Fruit fly (Drosophila melanogaster) whole organism, embryonic: ENCODE measurements around the gene Ugt37B1.

Experiments used
- Awh ChIP-seq: fragments of 200-800 bp; sonication (Bioruptor generic); IDR thresholded peaks from 2 replicates; pipeline ENCODE4, ENCODE4 v1.3.6; 2022; ENCODE audit warnings: missing biosample characterization, missing genetic modification characterization
- B-H2 ChIP-seq: fragments of 200-800 bp; sonication (Bioruptor generic); optimal IDR thresholded peaks from 2 replicates; lab custom pipeline; 2018; ENCODE audit warnings: missing biosample characterization, mild to moderate bottlenecking, missing genetic modification characterization
- Bdp1 ChIP-seq: fragments of 200-800 bp; sonication (Bioruptor generic); optimal IDR thresholded peaks from 3 replicates; lab custom pipeline; 2016; ENCODE audit warnings: missing biosample characterization, missing genetic modification characterization
- CG1024 ChIP-seq: fragments of 200-800 bp; sonication (Bioruptor generic); IDR thresholded peaks from 2 replicates; pipeline ENCODE4 v1.3.6; 2022; ENCODE audit warnings: missing biosample characterization, missing genetic modification characterization
- CG10462 ChIP-seq: fragments of 200-800 bp; sonication (Bioruptor generic); optimal IDR thresholded peaks from 2 replicates; lab custom pipeline; 2016; ENCODE audit warnings: missing biosample characterization, missing genetic modification characterization
- CG10654 ChIP-seq: fragments of 200-800 bp; sonication (Bioruptor generic); optimal IDR thresholded peaks from 2 replicates; lab custom pipeline; 2016; ENCODE audit warnings: missing biosample characterization, missing genetic modification characterization
- CG11560 ChIP-seq: fragments of 200-800 bp; sonication (Bioruptor generic); IDR thresholded peaks from 3 replicates; pipeline ENCODE4 v1.3.6; 2022; ENCODE audit warnings: missing biosample characterization, missing genetic modification characterization
- CG11695 ChIP-seq: fragments of 200-800 bp; sonication (Bioruptor generic); IDR thresholded peaks from 3 replicates; pipeline ENCODE4 v1.3.6; 2022; ENCODE audit warnings: missing biosample characterization, missing genetic modification characterization
- CG12219 ChIP-seq: fragments of 200-800 bp; sonication (Bioruptor generic); optimal IDR thresholded peaks from 3 replicates; lab custom pipeline; 2018; ENCODE audit warnings: missing biosample characterization, mild to moderate bottlenecking, missing genetic modification characterization
- CG12236 ChIP-seq: fragments of 200-800 bp; sonication (Bioruptor generic); optimal IDR thresholded peaks from 2 replicates; lab custom pipeline; 2016; ENCODE audit warnings: missing biosample characterization, missing genetic modification characterization
- CG13287 ChIP-seq: fragments of 200-800 bp; sonication (Bioruptor generic); IDR thresholded peaks from 2 replicates; pipeline ENCODE4 v1.3.6; 2022; ENCODE audit warnings: missing biosample characterization, missing genetic modification characterization; ENCODE audit not compliant: partially characterized antibody
- CG13894 ChIP-seq: fragments of 200-800 bp; sonication (Bioruptor generic); optimal IDR thresholded peaks from 3 replicates; lab custom pipeline; 2018; ENCODE audit warnings: missing biosample characterization, mild to moderate bottlenecking, missing genetic modification characterization, moderate library complexity
- CG16779 ChIP-seq: fragments of 200-800 bp; sonication (Bioruptor generic); IDR thresholded peaks from 2 replicates; pipeline ENCODE4 v1.3.6; 2022; ENCODE audit warnings: missing biosample characterization, missing genetic modification characterization
- CG1792 ChIP-seq: fragments of 200-800 bp; sonication (Bioruptor generic); optimal IDR thresholded peaks from 2 replicates; lab custom pipeline; 2016; ENCODE audit warnings: missing biosample characterization, missing genetic modification characterization
- CG18599 ChIP-seq: fragments of 200-800 bp; sonication (Bioruptor generic); optimal IDR thresholded peaks from 3 replicates; lab custom pipeline; 2017; ENCODE audit warnings: missing biosample characterization, missing genetic modification characterization, mild to moderate bottlenecking, moderate library complexity, missing genetic modification reagents
- CG31224 ChIP-seq: fragments of 200-800 bp; sonication (Bioruptor generic); IDR thresholded peaks from 2 replicates; pipeline ENCODE4 v1.3.6; 2022; ENCODE audit warnings: missing biosample characterization, missing genetic modification characterization
- CG4360 ChIP-seq: fragments of 200-800 bp; sonication (Bioruptor generic); IDR thresholded peaks from 2 replicates; pipeline ENCODE4 v1.3.6; 2022; ENCODE audit warnings: missing biosample characterization, missing genetic modification characterization
- CG5953 ChIP-seq: fragments of 200-800 bp; sonication (Bioruptor generic); IDR thresholded peaks from 2 replicates; pipeline ENCODE4 v1.3.6; 2022; ENCODE audit warnings: missing biosample characterization, missing genetic modification characterization
- CG6765 ChIP-seq: fragments of 200-800 bp; sonication (Bioruptor generic); optimal IDR thresholded peaks from 3 replicates; lab custom pipeline; 2017; ENCODE audit warnings: missing biosample characterization, mild to moderate bottlenecking, missing genetic modification characterization
- CG7357 ChIP-seq: fragments of 200-800 bp; sonication (Bioruptor generic); IDR thresholded peaks from 3 replicates; pipeline ENCODE4 v1.3.6; 2022; ENCODE audit warnings: missing biosample characterization, missing genetic modification characterization
- CG8089 ChIP-seq: fragments of 200-800 bp; sonication (Bioruptor generic); optimal IDR thresholded peaks from 3 replicates; lab custom pipeline; 2016; ENCODE audit warnings: missing biosample characterization, missing genetic modification characterization
- CG8281 ChIP-seq: fragments of 200-800 bp; sonication (Bioruptor generic); optimal IDR thresholded peaks from 2 replicates; lab custom pipeline; 2018; ENCODE audit warnings: missing biosample characterization, mild to moderate bottlenecking, missing genetic modification characterization, moderate library complexity
- CG8388 ChIP-seq: fragments of 200-800 bp; sonication (Bioruptor generic); optimal IDR thresholded peaks from 2 replicates; lab custom pipeline; 2019; ENCODE audit warnings: missing biosample characterization, mild to moderate bottlenecking, missing genetic modification characterization, moderate library complexity
- CG9215 ChIP-seq: fragments of 200-800 bp; sonication (Bioruptor generic); IDR thresholded peaks from 2 replicates; pipeline ENCODE4 v1.3.6; 2022; ENCODE audit warnings: missing biosample characterization, missing genetic modification characterization
- CG9609 ChIP-seq: fragments of 200-800 bp; sonication (Bioruptor generic); optimal IDR thresholded peaks from 3 replicates; lab custom pipeline; 2016; ENCODE audit warnings: missing biosample characterization, missing genetic modification characterization
- D ChIP-seq, 2 experiments: fragments of 200-800 bp in 1 of 2; fragments of >200 bp in 1 of 2; sonication (Bioruptor generic) in 1 of 2; optimal IDR thresholded peaks; 2 replicates in 1 of 2; 3 replicates in 1 of 2; lab custom pipeline; 2017; ENCODE audit warnings: mild to moderate bottlenecking in 1 of 2, missing biosample characterization in 1 of 2, missing genetic modification characterization in 1 of 2, missing genetic modification reagents in 1 of 2
- GATAe ChIP-seq: fragments of 200-800 bp; sonication (Bioruptor generic); conservative IDR thresholded peaks from 2 replicates; pipeline ENCODE4 v1.3.6; 2022; ENCODE audit warnings: missing biosample characterization, missing genetic modification characterization
- Med ChIP-seq: fragments of 200-800 bp; sonication (Bioruptor generic); peaks from one replicate; lab custom pipeline; 2016; ENCODE audit warnings: missing biosample characterization, missing genetic modification characterization, mild to moderate bottlenecking, inconsistent platforms, moderate library complexity
- abd-A ChIP-seq: fragments of 200-800 bp; sonication (Bioruptor generic); optimal IDR thresholded peaks from 3 replicates; lab custom pipeline; 2019; ENCODE audit warnings: missing biosample characterization, mild to moderate bottlenecking, missing genetic modification characterization, moderate library complexity
- al ChIP-seq: fragments of 200-800 bp; sonication (Bioruptor generic); IDR thresholded peaks from 2 replicates; pipeline ENCODE4 v1.3.6; 2022; ENCODE audit warnings: missing biosample characterization, missing genetic modification characterization
- ato ChIP-seq: fragments of 200-800 bp; sonication (Bioruptor generic); IDR thresholded peaks from 2 replicates; pipeline ENCODE4 v1.3.6; 2022; ENCODE audit warnings: missing biosample characterization, missing genetic modification characterization; ENCODE audit not compliant: partially characterized antibody
- bowl ChIP-seq: fragments of 200-800 bp; sonication (Bioruptor generic); IDR thresholded peaks from 2 replicates; pipeline ENCODE4 v1.3.6; 2022; ENCODE audit warnings: missing biosample characterization, missing genetic modification characterization
- chinmo ChIP-seq: fragments of 200-800 bp; sonication (Bioruptor generic); IDR thresholded peaks from 4 replicates; pipeline ENCODE4 v1.3.6; 2022; ENCODE audit warnings: missing biosample characterization, missing genetic modification characterization; ENCODE audit not compliant: partially characterized antibody
- chn ChIP-seq: fragments of 200-800 bp; sonication (Bioruptor generic); optimal IDR thresholded peaks from 2 replicates; lab custom pipeline; 2016; ENCODE audit warnings: missing biosample characterization, missing genetic modification characterization
- dysf ChIP-seq: fragments of 200-800 bp; sonication (Bioruptor generic); IDR thresholded peaks from 3 replicates; pipeline ENCODE4 v1.3.6; 2022; ENCODE audit warnings: missing biosample characterization, missing genetic modification characterization
- gce ChIP-seq: fragments of 200-800 bp; sonication (Bioruptor generic); IDR thresholded peaks from 3 replicates; pipeline ENCODE4 v1.3.6; 2022; ENCODE audit warnings: missing biosample characterization, missing genetic modification characterization
- gem ChIP-seq: fragments of 200-800 bp; sonication (Bioruptor generic); optimal IDR thresholded peaks from 2 replicates; lab custom pipeline; 2019; ENCODE audit warnings: missing biosample characterization, mild to moderate bottlenecking, missing genetic modification characterization, moderate library complexity
- grau ChIP-seq: fragments of 200-800 bp; optimal IDR thresholded peaks from 3 replicates; lab custom pipeline; 2019; ENCODE audit warnings: missing biosample characterization, mild to moderate bottlenecking, missing genetic modification characterization, moderate library complexity
- gsb-n ChIP-seq: fragments of 200-800 bp; sonication (Bioruptor generic); optimal IDR thresholded peaks from 3 replicates; lab custom pipeline; 2018; ENCODE audit warnings: missing biosample characterization, mild to moderate bottlenecking, missing genetic modification characterization
- hth ChIP-seq: fragments of >200 bp; optimal IDR thresholded peaks from 2 replicates; lab custom pipeline; 2017; ENCODE audit warnings: inconsistent platforms
- nmo ChIP-seq: fragments of 200-800 bp; sonication (Bioruptor generic); optimal IDR thresholded peaks from 2 replicates; lab custom pipeline; 2018; ENCODE audit warnings: missing biosample characterization, mild to moderate bottlenecking, missing genetic modification characterization, moderate library complexity
- oc ChIP-seq: fragments of 200-800 bp; sonication (Bioruptor generic); optimal IDR thresholded peaks from 2 replicates; lab custom pipeline; 2018; ENCODE audit warnings: missing biosample characterization, mild to moderate bottlenecking, missing genetic modification characterization, moderate library complexity
- onecut ChIP-seq: fragments of 200-800 bp; sonication (Bioruptor generic); IDR thresholded peaks from 2 replicates; pipeline ENCODE4 v1.3.6; 2022; ENCODE audit warnings: missing biosample characterization, missing genetic modification characterization
- pb ChIP-seq: fragments of 200-800 bp; sonication (Bioruptor generic); optimal IDR thresholded peaks from 3 replicates; lab custom pipeline; 2016; ENCODE audit warnings: missing biosample characterization, missing genetic modification characterization
- phol ChIP-seq: fragments of 200-800 bp; sonication (Bioruptor generic); optimal IDR thresholded peaks from 3 replicates; lab custom pipeline; 2018; ENCODE audit warnings: missing biosample characterization, mild to moderate bottlenecking, missing genetic modification characterization, moderate library complexity
- pita ChIP-seq: fragments of 200-800 bp; sonication (Bioruptor generic); optimal IDR thresholded peaks from 2 replicates; lab custom pipeline; 2017; ENCODE audit warnings: missing biosample characterization, mild to moderate bottlenecking, missing genetic modification characterization
- sd ChIP-seq: fragments of 200-800 bp; sonication (Bioruptor generic); optimal IDR thresholded peaks from 3 replicates; lab custom pipeline; 2018; ENCODE audit warnings: missing biosample characterization, mild to moderate bottlenecking, missing genetic modification characterization, moderate library complexity
- slp2 ChIP-seq: fragments of 200-800 bp; sonication (Bioruptor generic); optimal IDR thresholded peaks from 2 replicates; lab custom pipeline; 2016; ENCODE audit warnings: missing biosample characterization, missing genetic modification characterization
- sqz ChIP-seq: fragments of 200-800 bp; sonication (Bioruptor generic); optimal IDR thresholded peaks from 3 replicates; lab custom pipeline; 2018; ENCODE audit warnings: missing biosample characterization, mild to moderate bottlenecking, missing genetic modification characterization
- tup ChIP-seq: fragments of 200-800 bp; sonication (Bioruptor generic); optimal IDR thresholded peaks from 2 replicates; lab custom pipeline; 2016; ENCODE audit warnings: missing biosample characterization, mild to moderate bottlenecking, missing genetic modification characterization, moderate library complexity
- vnd ChIP-seq: fragments of 200-800 bp; sonication (Bioruptor generic); IDR thresholded peaks from 3 replicates; pipeline ENCODE4 v1.3.6; 2022; ENCODE audit warnings: missing biosample characterization, missing genetic modification characterization; ENCODE audit not compliant: partially characterized antibody

Gene Ugt37B1

dm6 chr2L:6197773-6198172 is 27.1 kb upstream of the Ugt37B1 start (continued):
- no peak for TF ChIP-seq CG12236 (GFP tag; lab: Kevin White, UChicago)
- TF ChIP-seq CG6765 (GFP tag; lab: Kevin White, UChicago) = no peak
- no peak for TF ChIP-seq CG9215 (GFP tag; lab: Robert Waterston, UW)
- TF ChIP-seq chn (GFP tag; lab: Kevin White, UChicago) = peak; percentile 12
- TF ChIP-seq CG8281 (tag; lab: Kevin White, UChicago) = no peak
- no peak for TF ChIP-seq dysf
- TF ChIP-seq gem = peak; percentile 11
- TF ChIP-seq grau (tag; lab: Kevin White, UChicago) = peak; percentile 7
- TF ChIP-seq gce (GFP tag; lab: Robert Waterston, UW) = no peak
- TF ChIP-seq pita = no peak
- TF ChIP-seq GATAe (GFP tag; lab: Robert Waterston, UW) = no peak

dm6 chr2L:6198822-6199221 is 26.0 kb upstream of the Ugt37B1 start:
- TF ChIP-seq hth (lab: Kevin White, UChicago) = no peak
- no peak for TF ChIP-seq tup (GFP tag; lab: Kevin White, UChicago)
- no peak for TF ChIP-seq CG31224
- TF ChIP-seq gsb-n = peak; percentile 52
- no peak for TF ChIP-seq CG12219 (GFP tag; lab: Kevin White, UChicago)
- no peak for TF ChIP-seq CG8089 (GFP tag; lab: Kevin White, UChicago)
- no peak for TF ChIP-seq CG11560
- no peak for TF ChIP-seq CG5953 (GFP tag; lab: Robert Waterston, UW)
- TF ChIP-seq Bdp1 (GFP tag; lab: Kevin White, UChicago) = no peak
- no peak for TF ChIP-seq onecut (GFP tag; lab: Robert Waterston, UW)
- TF ChIP-seq CG13287 = no peak
- TF ChIP-seq sqz = peak; percentile 30
- TF ChIP-seq CG18599 = no peak
- TF ChIP-seq ato (GFP tag; lab: Robert Waterston, UW) = no peak
- no peak for TF ChIP-seq CG1024 (GFP tag; lab: Robert Waterston, UW)
- TF ChIP-seq B-H2 (GFP tag; lab: Kevin White, UChicago) = no peak
- no peak for TF ChIP-seq bowl (GFP tag; lab: Robert Waterston, UW)
- TF ChIP-seq sd (tag; lab: Kevin White, UChicago) = peak; percentile 62
- TF ChIP-seq vnd (GFP tag; lab: Robert Waterston, UW) = no peak
- no peak for TF ChIP-seq chinmo (GFP tag; lab: Robert Waterston, UW)
- TF ChIP-seq oc (tag; lab: Kevin White, UChicago) = peak; percentile 97
- TF ChIP-seq CG11695 (GFP tag; lab: Robert Waterston, UW) = no peak
- TF ChIP-seq nmo (GFP tag; lab: Kevin White, UChicago) = no peak
- no peak for TF ChIP-seq CG9609 (GFP tag; lab: Kevin White, UChicago)
- no peak for TF ChIP-seq al
- TF ChIP-seq CG8388 (GFP tag; lab: Kevin White, UChicago) = peak; percentile 46
- TF ChIP-seq CG10654 = no peak
- TF ChIP-seq CG13894 = no peak
- TF ChIP-seq slp2 (GFP tag; lab: Kevin White, UChicago) = no peak
- no peak for TF ChIP-seq Med (GFP tag; lab: Kevin White, UChicago)
- no peak for TF ChIP-seq CG7357
- no peak for TF ChIP-seq CG1792
- no peak for TF ChIP-seq phol (tag; lab: Kevin White, UChicago)
- TF ChIP-seq CG4360 (GFP tag; lab: Robert Waterston, UW) = no peak
- 0 out of 2 replicates have a peak, but pooled peaks have one; percentile 18 for TF ChIP-seq Awh (GFP tag; lab: Robert Waterston, UW)
- no peak for TF ChIP-seq D (optimal IDR thresholded peaks at IDR 0.05; lab: Kevin White, UChicago)
- no peak for TF ChIP-seq D (GFP tag; optimal IDR thresholded peaks at IDR 0.05; lab: Kevin White, UChicago)
- TF ChIP-seq CG10462 (GFP tag; lab: Kevin White, UChicago) = no peak
- peak; percentile 64 for TF ChIP-seq abd-A (tag; lab: Kevin White, UChicago)
- no peak for TF ChIP-seq pb (GFP tag; lab: Kevin White, UChicago)
- no peak for TF ChIP-seq CG16779
